Fruit fly (Drosophila melanogaster) whole organism, embryonic: ENCODE results near the gene Reepl1.

Experiments used
- B-H2 ChIP-seq: fragments of 200-800 bp; sonication (Bioruptor generic); optimal IDR thresholded peaks from 2 replicates; lab custom pipeline; 2018; ENCODE audit warnings: missing biosample characterization, mild to moderate bottlenecking, missing genetic modification characterization
- CG11560 ChIP-seq: fragments of 200-800 bp; sonication (Bioruptor generic); IDR thresholded peaks from 3 replicates; pipeline ENCODE4 v1.3.6; 2022; ENCODE audit warnings: missing biosample characterization, missing genetic modification characterization
- CG12659 ChIP-seq: fragments of 200-800 bp; sonication (Bioruptor generic); optimal IDR thresholded peaks from 3 replicates; lab custom pipeline; 2017; ENCODE audit warnings: mild to moderate bottlenecking, missing biosample characterization, missing genetic modification reagents, missing genetic modification characterization
- CG12744 ChIP-seq: fragments of 200-800 bp; sonication (Bioruptor generic); optimal IDR thresholded peaks from 2 replicates; lab custom pipeline; 2016; ENCODE audit warnings: missing biosample characterization, missing genetic modification characterization
- CG14014 ChIP-seq: fragments of 200-800 bp; sonication (Bioruptor generic); IDR thresholded peaks from 2 replicates; pipeline ENCODE4 v1.3.6; 2022; ENCODE audit warnings: missing biosample characterization, missing genetic modification characterization
- CG14441 ChIP-seq: fragments of 200-800 bp; sonication (Bioruptor generic); IDR thresholded peaks from 2 replicates; pipeline ENCODE4 v1.3.6; 2022; ENCODE audit warnings: missing biosample characterization, missing genetic modification characterization
- CG15601 ChIP-seq: fragments of 200-800 bp; sonication (Bioruptor generic); optimal IDR thresholded peaks from 3 replicates; lab custom pipeline; 2019; ENCODE audit warnings: missing biosample characterization, mild to moderate bottlenecking, missing genetic modification characterization, moderate library complexity
- CG17361 ChIP-seq: fragments of 200-800 bp; sonication (Bioruptor generic); IDR thresholded peaks from 3 replicates; pipeline ENCODE4 v1.3.6; 2022; ENCODE audit warnings: missing biosample characterization, missing genetic modification characterization
- CG17912 ChIP-seq: fragments of 200-800 bp; sonication (Bioruptor generic); optimal IDR thresholded peaks from 2 replicates; lab custom pipeline; 2018; ENCODE audit warnings: missing biosample characterization, mild to moderate bottlenecking, missing genetic modification characterization
- CG18599 ChIP-seq: fragments of 200-800 bp; sonication (Bioruptor generic); optimal IDR thresholded peaks from 3 replicates; lab custom pipeline; 2017; ENCODE audit warnings: missing biosample characterization, missing genetic modification characterization, mild to moderate bottlenecking, moderate library complexity, missing genetic modification reagents
- CG30431 ChIP-seq: fragments of 200-800 bp; sonication (Bioruptor generic); optimal IDR thresholded peaks from 2 replicates; lab custom pipeline; 2017; ENCODE audit warnings: missing biosample characterization, missing genetic modification characterization
- CG4282 ChIP-seq: fragments of 200-800 bp; sonication (Bioruptor generic); optimal IDR thresholded peaks from 2 replicates; lab custom pipeline; 2016; ENCODE audit warnings: missing biosample characterization, missing genetic modification characterization
- CG5180 ChIP-seq: fragments of 200-800 bp; sonication (Bioruptor generic); optimal IDR thresholded peaks from 3 replicates; lab custom pipeline; 2017; ENCODE audit warnings: missing biosample characterization, missing genetic modification characterization, mild to moderate bottlenecking, moderate library complexity, missing genetic modification reagents
- CG6654 ChIP-seq: fragments of 200-800 bp; sonication (Bioruptor generic); optimal IDR thresholded peaks from 2 replicates; lab custom pipeline; 2017; ENCODE audit warnings: missing biosample characterization, mild to moderate bottlenecking, missing genetic modification characterization
- CG7786 ChIP-seq: fragments of 200-800 bp; sonication (Bioruptor generic); optimal IDR thresholded peaks from 2 replicates; lab custom pipeline; 2016; ENCODE audit warnings: missing biosample characterization, missing genetic modification characterization
- CG8359 ChIP-seq: fragments of 200-800 bp; sonication (Bioruptor generic); optimal IDR thresholded peaks from 2 replicates; lab custom pipeline; 2017; ENCODE audit warnings: missing biosample characterization, mild to moderate bottlenecking, missing genetic modification characterization, borderline replicate concordance
- CG8388 ChIP-seq: fragments of 200-800 bp; sonication (Bioruptor generic); optimal IDR thresholded peaks from 2 replicates; lab custom pipeline; 2019; ENCODE audit warnings: missing biosample characterization, mild to moderate bottlenecking, missing genetic modification characterization, moderate library complexity
- CG8765 ChIP-seq: fragments of 200-800 bp; sonication (Bioruptor generic); IDR thresholded peaks from 2 replicates; pipeline ENCODE4 v1.3.6; 2022; ENCODE audit warnings: missing biosample characterization, missing genetic modification characterization
- CG9817 ChIP-seq: fragments of 200-800 bp; sonication (Bioruptor generic); optimal IDR thresholded peaks from 2 replicates; lab custom pipeline; 2018; ENCODE audit warnings: missing biosample characterization, mild to moderate bottlenecking, missing genetic modification characterization, moderate library complexity
- Dfd ChIP-seq, 2 experiments: fragments of >200 bp; optimal IDR thresholded peaks; 2 replicates each; lab custom pipeline; 2017; ENCODE audit warnings: missing biosample characterization in 2 of 2, missing genetic modification characterization in 2 of 2
- E2f1 ChIP-seq: fragments of 200-800 bp; sonication (Bioruptor generic); IDR thresholded peaks from 2 replicates; pipeline ENCODE4 v1.3.6; 2022; ENCODE audit warnings: missing biosample characterization, missing genetic modification characterization
- Elba2 ChIP-seq: fragments of 200-800 bp; sonication (Bioruptor generic); optimal IDR thresholded peaks from 3 replicates; lab custom pipeline; 2016; ENCODE audit warnings: missing biosample characterization, missing genetic modification characterization
- HHEX ChIP-seq: fragments of 200-800 bp; sonication (Bioruptor generic); optimal IDR thresholded peaks from 3 replicates; lab custom pipeline; 2017; ENCODE audit warnings: missing biosample characterization, mild to moderate bottlenecking, missing genetic modification characterization, missing genetic modification reagents
- HmgZ ChIP-seq: fragments of 200-800 bp; sonication (Bioruptor generic); optimal IDR thresholded peaks from 2 replicates; lab custom pipeline; 2018; ENCODE audit warnings: missing biosample characterization, mild to moderate bottlenecking, missing genetic modification characterization
- Lhr ChIP-seq: fragments of 200-800 bp; sonication (Bioruptor generic); optimal IDR thresholded peaks from 3 replicates; lab custom pipeline; 2017; ENCODE audit warnings: mild to moderate bottlenecking, missing biosample characterization, missing genetic modification reagents, missing genetic modification characterization
- Lim3 ChIP-seq: fragments of 200-800 bp; sonication (Bioruptor generic); IDR thresholded peaks from 2 replicates; pipeline ENCODE4 v1.3.6; 2022; ENCODE audit warnings: missing biosample characterization, missing genetic modification characterization
- Med ChIP-seq: fragments of 200-800 bp; sonication (Bioruptor generic); peaks from one replicate; lab custom pipeline; 2016; ENCODE audit warnings: missing biosample characterization, missing genetic modification characterization, mild to moderate bottlenecking, inconsistent platforms, moderate library complexity
- Neu2 ChIP-seq: fragments of 200-800 bp; sonication (Bioruptor generic); optimal IDR thresholded peaks from 3 replicates; lab custom pipeline; 2016; ENCODE audit warnings: missing biosample characterization, missing genetic modification characterization, borderline replicate concordance
- Scr ChIP-seq: fragments of 200-800 bp; sonication (Bioruptor generic); IDR thresholded peaks from 2 replicates; pipeline ENCODE4 v1.3.6; 2022; ENCODE audit warnings: missing biosample characterization, missing genetic modification characterization; ENCODE audit not compliant: partially characterized antibody
- YL-1 ChIP-seq: fragments of 200-800 bp; sonication (Bioruptor generic); optimal IDR thresholded peaks from 3 replicates; lab custom pipeline; 2017; ENCODE audit warnings: missing biosample characterization, mild to moderate bottlenecking, missing genetic modification characterization
- chinmo ChIP-seq: fragments of 200-800 bp; sonication (Bioruptor generic); IDR thresholded peaks from 4 replicates; pipeline ENCODE4 v1.3.6; 2022; ENCODE audit warnings: missing biosample characterization, missing genetic modification characterization; ENCODE audit not compliant: partially characterized antibody
- crc ChIP-seq: fragments of 200-800 bp; sonication (Bioruptor generic); optimal IDR thresholded peaks from 2 replicates; lab custom pipeline; 2016; ENCODE audit warnings: missing biosample characterization, missing genetic modification characterization
- danr ChIP-seq: fragments of 200-800 bp; sonication (Bioruptor generic); IDR thresholded peaks from 2 replicates; pipeline ENCODE4 v1.3.6; 2022; ENCODE audit warnings: missing biosample characterization, missing genetic modification characterization
- dimm ChIP-seq: fragments of 200-800 bp; sonication (Bioruptor generic); IDR thresholded peaks from 2 replicates; pipeline ENCODE4 v1.3.6; 2022; ENCODE audit warnings: missing biosample characterization, missing genetic modification characterization
- fd96Cb ChIP-seq: fragments of 200-800 bp; sonication (Bioruptor generic); optimal IDR thresholded peaks from 2 replicates; lab custom pipeline; 2018; ENCODE audit warnings: missing biosample characterization, mild to moderate bottlenecking, missing genetic modification characterization, moderate library complexity
- grau ChIP-seq: fragments of 200-800 bp; optimal IDR thresholded peaks from 3 replicates; lab custom pipeline; 2019; ENCODE audit warnings: missing biosample characterization, mild to moderate bottlenecking, missing genetic modification characterization, moderate library complexity
- hkb ChIP-seq, 2 experiments: fragments of 200-800 bp in 1 of 2; fragments of >200 bp in 1 of 2; sonication (Bioruptor generic) in 1 of 2; IDR thresholded peaks in 1 of 2; optimal IDR thresholded peaks in 1 of 2; 2 replicates each; pipeline versions ENCODE4 v1.3.6 to Lab custom; 2017 to 2022; ENCODE audit warnings: missing biosample characterization in 1 of 2, missing genetic modification characterization in 1 of 2
- kni ChIP-seq: fragments of 200-800 bp; sonication (Bioruptor generic); optimal IDR thresholded peaks from 3 replicates; lab custom pipeline; 2017; ENCODE audit warnings: mild to moderate bottlenecking, missing biosample characterization, missing genetic modification reagents, missing genetic modification characterization
- lov ChIP-seq, 2 experiments: fragments of 200-800 bp in 1 of 2; fragments of >200 bp in 1 of 2; sonication (Bioruptor generic) in 1 of 2; IDR thresholded peaks in 1 of 2; optimal IDR thresholded peaks in 1 of 2; 2 replicates in 1 of 2; 3 replicates in 1 of 2; pipeline versions ENCODE4 v1.3.6 to Lab custom; 2017 to 2022; ENCODE audit warnings: missing biosample characterization in 1 of 2, missing genetic modification characterization in 1 of 2
- maf-S ChIP-seq: fragments of 200-800 bp; sonication (Bioruptor generic); optimal IDR thresholded peaks from 2 replicates; lab custom pipeline; 2016; ENCODE audit warnings: missing biosample characterization, missing genetic modification characterization
- pros ChIP-seq: fragments of 200-800 bp; sonication (Bioruptor generic); optimal IDR thresholded peaks from 3 replicates; lab custom pipeline; 2019; ENCODE audit warnings: missing biosample characterization, mild to moderate bottlenecking, missing genetic modification characterization, moderate library complexity
- pum ChIP-seq: fragments of 200-800 bp; sonication (Bioruptor generic); optimal IDR thresholded peaks from 2 replicates; lab custom pipeline; 2016; ENCODE audit warnings: missing biosample characterization, missing genetic modification characterization
- shn ChIP-seq: fragments of 200-800 bp; sonication (Bioruptor generic); optimal IDR thresholded peaks from 3 replicates; lab custom pipeline; 2016; ENCODE audit warnings: missing biosample characterization, missing genetic modification characterization
- sima ChIP-seq: fragments of 200-800 bp; sonication (Bioruptor generic); optimal IDR thresholded peaks from 2 replicates; lab custom pipeline; 2016; ENCODE audit warnings: missing biosample characterization, missing genetic modification characterization
- tin ChIP-seq: fragments of 200-800 bp; sonication (Bioruptor generic); optimal IDR thresholded peaks from 3 replicates; lab custom pipeline; 2016; ENCODE audit warnings: missing biosample characterization, missing genetic modification characterization
- trh ChIP-seq: fragments of 200-800 bp; sonication (Bioruptor generic); optimal IDR thresholded peaks from 2 replicates; lab custom pipeline; 2016; ENCODE audit warnings: missing biosample characterization, missing genetic modification characterization

Gene Reepl1

DNA sequence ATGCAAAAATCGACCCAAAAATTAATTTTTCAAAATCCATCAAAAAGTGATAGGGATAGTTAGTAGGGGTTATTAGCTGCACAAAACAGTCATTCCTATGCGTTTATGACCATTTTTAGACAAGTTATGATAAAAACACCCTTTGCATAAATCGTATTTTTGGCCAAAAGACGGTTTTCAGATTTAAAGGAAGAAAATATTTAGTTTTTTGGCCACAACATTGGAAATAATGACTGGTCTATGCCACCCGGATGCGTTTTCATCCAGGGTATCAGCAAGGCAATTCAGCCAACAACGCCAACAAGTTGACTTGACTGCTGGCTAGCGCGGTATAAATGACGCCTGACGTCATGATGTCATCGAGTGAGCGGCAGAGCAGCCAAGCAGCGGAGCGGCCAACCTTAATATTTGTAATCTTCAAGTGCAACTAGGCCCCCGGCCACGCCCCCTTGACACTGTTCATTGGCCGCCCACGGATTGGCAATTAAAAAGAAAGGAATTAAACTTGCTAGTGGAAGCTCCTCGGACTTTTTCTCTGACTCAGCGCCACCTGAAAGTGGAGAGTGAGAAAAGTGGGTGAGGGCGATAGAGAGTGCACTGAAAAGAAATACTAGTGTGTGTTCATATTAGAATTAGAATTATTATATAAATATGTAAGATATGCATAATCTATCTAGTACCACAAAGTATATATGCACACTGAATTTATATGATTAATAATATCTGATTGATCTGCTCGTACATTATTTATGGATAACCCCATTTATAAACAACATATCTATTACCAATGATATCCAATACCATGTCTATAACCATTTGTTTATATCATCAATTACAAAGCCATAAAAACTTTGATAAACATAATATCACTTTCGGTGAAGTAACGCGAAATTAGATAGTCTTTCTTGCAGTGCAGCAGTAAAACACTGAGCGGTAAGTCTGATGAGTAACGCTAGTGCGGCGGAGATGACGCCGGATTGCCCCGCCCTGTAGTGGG is 12.5 kb upstream of the Reepl1 start (continued):
- TF ChIP-seq CG14441 (GFP tag; lab: Robert Waterston, UW) = peak; percentile 36
- TF ChIP-seq HHEX = peak; percentile 85
- TF ChIP-seq Neu2 (GFP tag; lab: Kevin White, UChicago) = no peak
- TF ChIP-seq CG8765 = no peak
- TF ChIP-seq CG12744 (GFP tag; lab: Kevin White, UChicago) = no peak
- TF ChIP-seq maf-S (GFP tag; lab: Kevin White, UChicago) = no peak
- TF ChIP-seq B-H2 (GFP tag; lab: Kevin White, UChicago) = peak; percentile 55
- TF ChIP-seq Med (GFP tag; lab: Kevin White, UChicago) = peak; percentile 80
- TF ChIP-seq CG8388 (GFP tag; lab: Kevin White, UChicago) = peak; percentile 83
- no peak for TF ChIP-seq sima
- TF ChIP-seq kni (GFP tag; lab: Kevin White, UChicago) = peak; percentile 58
- no peak for TF ChIP-seq Lim3 (GFP tag; lab: Robert Waterston, UW)
- peak; percentile 53 for TF ChIP-seq HmgZ (tag; lab: Kevin White, UChicago)
- no peak for TF ChIP-seq Scr (GFP tag; lab: Robert Waterston, UW)
- no peak for TF ChIP-seq trh (GFP tag; lab: Kevin White, UChicago)
- TF ChIP-seq CG5180 = peak; percentile 78
- TF ChIP-seq shn (GFP tag; lab: Kevin White, UChicago) = peak; percentile 6
- TF ChIP-seq CG8359 = peak; percentile 68
- no peak for TF ChIP-seq Dfd (GFP tag; optimal IDR thresholded peaks at IDR 0.05; lab: Kevin White, UChicago)
- TF ChIP-seq CG17361 (GFP tag; lab: Robert Waterston, UW) = peak; percentile 94
- TF ChIP-seq crc (GFP tag; lab: Kevin White, UChicago) = no peak
- peak; percentile 89 for TF ChIP-seq CG18599 (GFP tag; lab: Kevin White, UChicago)
- TF ChIP-seq CG6654 (GFP tag; lab: Kevin White, UChicago) = peak; percentile 57
- TF ChIP-seq CG17912 (GFP tag; lab: Kevin White, UChicago) = no peak
- TF ChIP-seq hkb (optimal IDR thresholded peaks at IDR 0.05; lab: Kevin White, UChicago) = no peak
- TF ChIP-seq hkb (GFP tag; IDR thresholded peaks at IDR 0.05; lab: Robert Waterston, UW) = peak; percentile 55
- peak; percentile 87; the same call in 3 of the 4 replicates for TF ChIP-seq chinmo (GFP tag; lab: Robert Waterston, UW)
- peak; percentile 37 for TF ChIP-seq Lhr (GFP tag; lab: Kevin White, UChicago)
- no peak for TF ChIP-seq dimm (GFP tag; lab: Robert Waterston, UW)
- TF ChIP-seq grau (tag; lab: Kevin White, UChicago) = peak; percentile 92
- TF ChIP-seq E2f1 (GFP tag; lab: Robert Waterston, UW) = peak; percentile 42
- TF ChIP-seq CG30431 (GFP tag; lab: Kevin White, UChicago) = peak; percentile 58
- peak; percentile 83 for TF ChIP-seq CG9817 (tag; lab: Kevin White, UChicago)
- peak; percentile 39 for TF ChIP-seq YL-1 (GFP tag; lab: Kevin White, UChicago)
- no peak for TF ChIP-seq Elba2 (GFP tag; lab: Kevin White, UChicago)
- peak; percentile 31 for TF ChIP-seq CG7786 (GFP tag; lab: Kevin White, UChicago)
- TF ChIP-seq danr (GFP tag; lab: Robert Waterston, UW) = peak; percentile 55; the same call in 1 of the 2 replicates
- TF ChIP-seq lov (optimal IDR thresholded peaks at IDR 0.05; lab: Kevin White, UChicago) = no peak
- no peak for TF ChIP-seq lov (GFP tag; IDR thresholded peaks at IDR 0.05; lab: Robert Waterston, UW)
- TF ChIP-seq fd96Cb (tag; lab: Kevin White, UChicago) = peak; percentile 83
- no peak for TF ChIP-seq CG4282 (GFP tag; lab: Kevin White, UChicago)
- TF ChIP-seq pros (GFP tag; lab: Kevin White, UChicago) = peak; percentile 14
- TF ChIP-seq CG14014 (GFP tag; lab: Robert Waterston, UW) = peak; percentile 57; the same call in 1 of the 2 replicates
- TF ChIP-seq pum = no peak
- TF ChIP-seq CG12659 (GFP tag; lab: Kevin White, UChicago) = peak; percentile 92
- TF ChIP-seq CG11560 (tag; lab: Robert Waterston, UW) = 0 out of 3 replicates have a peak, but pooled peaks have one; percentile 29
- TF ChIP-seq CG15601 (tag; lab: Kevin White, UChicago) = peak; percentile 77
- peak; percentile 72 for TF ChIP-seq tin (GFP tag; lab: Kevin White, UChicago)
